Worm (Caenorhabditis elegans) whole organism, L4/young adult: ENCODE results near the gene sfa-1.

ENCODE experiments used
- W03F9.2 ChIP-seq: fragments of 150-350 bp; optimal IDR thresholded peaks from 2 replicates; lab custom pipeline; 2014; ENCODE audit warnings: missing biosample characterization, missing genetic modification characterization
- dao-5 ChIP-seq: sonication (generic microtip); optimal IDR thresholded peaks from 2 replicates; lab custom pipeline; 2016; ENCODE audit warnings: missing genotype, missing genetic modification characterization, moderate library complexity, missing compliant biosample characterization

DNA sequence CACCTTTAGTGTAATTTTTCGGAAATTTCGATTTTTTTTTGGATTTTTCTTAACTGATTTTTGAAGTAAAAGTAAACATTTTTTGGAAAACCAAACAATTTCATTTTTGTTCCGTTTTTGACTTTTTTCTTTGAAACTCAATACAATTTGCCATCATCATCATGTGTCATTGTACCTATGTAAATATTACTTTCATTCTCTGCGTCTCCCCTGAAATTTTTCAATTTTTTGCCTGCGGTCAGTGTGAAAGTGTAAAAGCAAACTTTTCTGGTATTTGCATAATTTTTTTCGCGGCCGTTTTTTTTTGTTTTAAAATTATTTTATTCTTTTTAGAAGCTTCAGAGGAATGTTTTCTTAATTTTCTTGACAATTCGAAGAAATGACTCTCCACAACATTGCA lies 17.1 kb downstream of the sfa-1 start, which contains the start of gene Y116A8C.29:
- TF ChIP-seq dao-5 (tag; lab: Kevin White, UChicago) (no peak), W03F9.2 (tag; lab: Kevin White, UChicago) (no peak)
